Fruit fly (Drosophila melanogaster): Measurements from ENCODE around the gene CG42820.

The CG42820 gene

DNA sequence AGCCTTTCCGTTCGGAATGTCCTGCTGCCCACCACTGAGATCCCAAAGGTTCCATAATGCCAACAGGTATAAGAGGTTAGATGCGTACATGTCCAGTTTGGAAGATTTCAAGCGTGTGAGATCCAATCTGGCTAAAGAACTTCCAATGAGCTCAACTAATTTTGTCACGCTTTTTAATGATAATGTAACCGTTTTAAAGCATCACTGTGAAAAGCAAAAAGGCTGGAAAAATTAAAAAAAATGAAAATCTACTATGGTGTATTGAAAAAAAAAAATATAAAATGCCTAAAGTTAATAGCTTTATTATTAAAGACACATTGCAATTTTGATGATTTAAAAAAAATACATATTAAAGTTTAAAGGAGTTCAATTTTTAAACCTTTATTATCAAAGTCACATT, 924 bp upstream of the CG42820 start, which contains the start of gene Acp29AB:
Gene Acp29AB (minus strand): TSS at position 101 of the 400 bp plus-strand sequence.
- TF ChIP-seq CTCF (optimal IDR thresholded peaks at IDR 0.05) (no peak), CG8478 (optimal IDR thresholded peaks at IDR 0.05) (no peak)

DNA sequence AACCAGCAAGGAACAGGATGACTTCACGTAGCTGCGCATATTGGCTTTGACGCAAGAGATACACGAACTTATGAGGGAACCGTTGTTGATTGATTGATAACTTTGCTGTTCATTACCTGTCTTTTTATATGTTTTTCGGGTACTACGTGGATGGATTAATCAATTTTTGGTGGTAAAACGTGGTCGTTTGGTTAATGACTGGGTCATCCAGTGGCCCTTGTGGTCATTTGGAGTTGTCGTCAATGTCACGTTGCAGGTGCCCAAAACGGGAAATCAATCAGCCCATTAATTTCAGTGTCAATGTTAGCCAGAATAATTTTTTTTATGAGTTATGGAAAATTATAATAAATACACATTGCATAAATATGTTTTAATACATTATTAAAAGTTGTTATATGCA, 3.0 kb downstream of the CG42820 start, which contains the start of gene CG42819:
Gene CG42819 (minus strand): TSS at position 101 of the 400 bp plus-strand sequence.
- TF ChIP-seq CTCF (optimal IDR thresholded peaks at IDR 0.05) = no peak
- TF ChIP-seq CG8478 (optimal IDR thresholded peaks at IDR 0.05) = no peak

DNA sequence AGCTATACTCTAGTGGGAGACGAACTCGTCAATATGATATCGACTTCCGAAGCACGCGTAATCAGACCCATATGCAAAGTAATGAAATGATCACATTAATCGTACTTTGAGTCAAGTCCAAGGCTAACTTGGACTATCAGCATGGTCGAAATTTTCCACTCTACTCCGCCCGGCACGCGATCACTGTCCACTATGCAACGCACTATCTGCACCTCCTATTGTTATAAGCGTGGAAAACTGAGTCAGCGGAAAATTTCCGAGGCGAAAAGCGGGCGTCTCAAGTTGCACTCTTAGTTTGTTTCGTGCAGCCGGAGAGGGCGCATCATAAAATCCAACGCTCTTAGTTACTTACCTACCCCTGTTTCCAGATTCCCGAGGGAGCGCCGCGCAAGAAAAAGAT, 6.3 kb downstream of the CG42820 start:
- TF ChIP-seq CTCF (optimal IDR thresholded peaks at IDR 0.05) (no peak), CG8478 (optimal IDR thresholded peaks at IDR 0.05) (no peak)

DNA sequence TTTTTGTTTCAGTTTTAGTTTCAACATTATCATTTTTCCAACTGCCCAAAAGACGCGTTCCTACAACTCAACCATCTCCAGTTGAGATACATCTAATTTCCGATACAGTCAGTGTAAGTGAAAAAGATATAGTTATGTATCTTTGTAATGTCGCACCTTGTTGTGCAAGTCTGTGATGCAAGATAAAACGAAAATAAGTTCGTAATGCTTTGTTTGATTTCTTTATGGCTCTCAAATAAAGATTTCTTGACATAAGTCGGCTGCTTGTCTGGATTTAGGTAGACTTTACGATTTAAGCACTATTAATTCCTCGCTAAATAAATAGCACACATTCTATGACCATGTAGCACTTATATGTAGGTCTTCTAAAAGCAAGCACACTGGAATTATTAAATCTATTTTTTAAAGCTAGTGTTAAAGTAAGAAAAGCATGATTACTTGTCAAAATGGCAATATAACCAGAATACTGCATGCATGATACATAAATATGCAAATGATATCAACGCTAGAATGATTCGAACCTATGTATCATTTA, 7.1 kb downstream of the CG42820 start:
- TF ChIP-seq CTCF (optimal IDR thresholded peaks at IDR 0.05) (no peak), CG8478 (optimal IDR thresholded peaks at IDR 0.05) (no peak)

DNA sequence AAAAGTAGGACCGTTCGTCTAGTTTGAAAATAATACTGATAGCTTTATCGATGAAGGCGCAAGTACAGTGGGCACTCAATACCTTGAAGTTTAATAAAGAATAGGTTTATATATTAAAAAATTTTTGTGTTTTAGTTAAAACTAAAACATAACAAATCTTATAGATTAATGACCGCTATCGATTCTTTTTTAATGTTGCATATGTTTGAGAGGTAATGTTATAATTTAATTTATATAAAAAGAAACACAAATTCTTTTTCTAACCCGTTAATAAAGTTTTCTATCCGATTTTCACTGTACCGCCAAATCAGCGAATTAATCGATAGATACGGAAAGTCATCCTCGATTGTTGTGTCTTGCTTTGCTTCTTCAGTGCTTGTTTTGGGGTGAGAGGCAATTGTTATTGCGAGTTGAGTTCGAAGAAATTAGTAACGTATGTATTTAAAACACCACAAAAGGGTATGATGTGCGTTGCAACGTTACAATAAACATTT, 8.0 kb downstream of the CG42820 start, which contains the start of the genes Dad1 and CG13384:
Gene Dad1 (minus strand): TSS at position 30 of the 494 bp plus-strand sequence.
Gene CG13384 (plus strand): TSS at position 348 of the 494 bp plus-strand sequence.
- TF ChIP-seq CG8478 (optimal IDR thresholded peaks at IDR 0.05) (no peak), CTCF (optimal IDR thresholded peaks at IDR 0.05) (no peak)

DNA sequence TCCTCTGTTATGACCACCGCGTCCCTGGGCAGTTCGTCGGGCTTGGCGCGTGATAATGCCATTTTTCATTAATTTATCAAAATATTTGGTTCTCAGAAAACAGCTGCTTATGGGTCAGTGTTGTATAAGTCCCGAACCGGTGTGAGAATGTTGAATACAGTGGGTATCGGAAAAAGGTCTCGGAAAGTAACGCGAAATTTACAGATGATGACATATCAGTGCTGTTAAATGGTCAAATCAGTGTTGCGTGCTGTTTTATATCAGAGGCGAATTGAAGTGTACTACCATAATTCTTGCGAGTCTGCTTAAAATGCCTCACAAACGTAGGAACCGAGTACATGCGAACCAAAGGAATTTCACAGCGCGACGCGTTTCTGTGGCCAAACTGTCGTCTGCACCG, 9.6 kb downstream of the CG42820 start, which contains the start of the genes CG13392 and Rcd4:
Gene CG13392 (minus strand): TSS at position 162 of the 400 bp plus-strand sequence.
Gene Rcd4 (plus strand): TSS at position 216 of the 400 bp plus-strand sequence.
- TF ChIP-seq CG8478 (optimal IDR thresholded peaks at IDR 0.05) (no peak), CTCF (optimal IDR thresholded peaks at IDR 0.05) (no peak)

DNA sequence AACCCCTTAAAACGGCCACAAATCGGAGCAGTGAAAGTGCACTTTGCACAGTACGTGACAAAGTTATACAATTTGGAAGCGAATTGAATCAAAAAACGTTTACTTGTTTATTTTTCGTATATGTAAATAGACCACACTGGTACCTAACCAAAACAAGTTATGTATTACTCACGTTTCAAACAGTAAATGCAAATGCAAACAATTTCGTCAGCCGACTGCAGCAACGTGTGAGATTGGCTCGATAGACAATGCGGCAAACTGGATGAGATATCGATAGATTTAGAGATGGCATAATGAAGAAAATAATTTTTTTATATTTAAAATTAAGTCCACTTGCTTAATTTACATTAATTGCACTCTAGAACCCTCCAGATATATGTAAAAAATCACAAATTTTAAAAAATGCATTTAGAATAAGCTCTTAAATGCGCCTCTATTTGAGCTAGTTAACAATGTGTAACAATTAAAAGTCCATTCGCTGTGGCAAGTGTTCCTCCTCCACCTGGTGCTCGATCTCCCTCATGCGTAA, 10.6 kb downstream of the CG42820 start, which contains the start of gene AlaRS:
Gene AlaRS (minus strand): TSS at position 257 of the 529 bp plus-strand sequence.
- TF ChIP-seq CTCF (optimal IDR thresholded peaks at IDR 0.05) (no peak), CG8478 (optimal IDR thresholded peaks at IDR 0.05) (no peak)

DNA sequence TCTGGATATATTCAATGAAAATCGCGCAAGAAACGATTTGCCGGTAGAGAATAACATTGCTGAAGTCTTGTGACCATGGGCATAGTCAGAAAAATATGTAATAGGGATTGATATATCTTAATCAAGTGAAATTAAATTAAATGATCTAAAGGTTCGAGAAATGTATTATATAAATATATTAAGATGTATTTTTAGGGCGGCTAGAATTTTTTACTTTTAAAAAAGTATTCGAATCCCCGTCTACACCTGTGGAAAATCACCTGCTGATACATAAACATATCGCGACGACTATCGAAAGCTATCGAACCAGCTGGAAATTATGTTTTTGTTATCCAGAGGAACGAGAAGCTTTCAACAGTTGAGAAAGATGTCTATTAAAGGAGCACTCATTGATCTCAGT, 15.5 kb downstream of the CG42820 start, which contains the start of the genes CG13390 and CG17294:
Gene CG13390 (minus strand): TSS at position 81 of the 400 bp plus-strand sequence.
Gene CG17294 (plus strand): TSS at position 319 of the 400 bp plus-strand sequence.
- TF ChIP-seq CTCF (optimal IDR thresholded peaks at IDR 0.05) = no peak
- no peak for TF ChIP-seq CG8478 (optimal IDR thresholded peaks at IDR 0.05)

DNA sequence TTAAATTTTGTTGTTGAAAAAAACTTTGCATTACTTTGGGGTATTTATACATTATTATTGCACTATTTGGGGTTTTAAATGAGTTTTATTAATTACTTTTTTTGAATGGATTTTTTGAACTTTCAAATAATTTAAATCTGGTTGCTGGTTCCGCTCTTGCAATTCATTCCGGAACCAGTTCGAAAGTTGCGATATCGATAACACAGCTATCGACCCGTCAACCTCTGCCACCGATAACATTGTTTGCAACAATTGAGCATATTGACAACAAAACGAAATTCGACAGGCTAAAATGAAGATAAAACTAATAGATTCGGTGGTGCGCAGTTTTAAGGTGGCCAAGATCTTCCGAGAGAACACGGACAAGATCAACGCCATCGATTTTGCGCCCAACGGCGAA, 18.0 kb downstream of the CG42820 start, which contains the start of gene Wdr82:
Gene Wdr82 (plus strand): TSS at position 227 of the 400 bp plus-strand sequence.
- TF ChIP-seq CG8478 (optimal IDR thresholded peaks at IDR 0.05) = no peak
- no peak for TF ChIP-seq CTCF (optimal IDR thresholded peaks at IDR 0.05)

DNA sequence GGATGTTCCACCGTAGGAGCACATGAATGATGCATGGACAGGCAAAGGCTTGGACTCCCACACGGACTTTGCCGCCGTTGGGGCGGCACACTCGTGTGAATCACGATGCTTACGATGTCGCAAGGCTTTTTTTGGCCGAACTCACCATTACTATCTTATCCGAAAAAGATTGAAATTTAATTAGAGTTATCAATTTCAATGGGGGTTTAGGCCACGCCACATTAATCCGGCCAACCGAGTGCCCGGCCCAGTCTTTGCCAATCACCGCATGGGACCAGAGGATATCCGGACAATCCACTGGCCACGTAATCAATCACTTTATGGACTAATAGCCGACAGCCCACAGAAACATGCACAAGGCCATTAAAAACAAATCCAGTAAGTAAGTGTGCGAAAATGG, 19.9 kb downstream of the CG42820 start:
- TF ChIP-seq CTCF (optimal IDR thresholded peaks at IDR 0.05) = no peak
- no peak for TF ChIP-seq CG8478 (optimal IDR thresholded peaks at IDR 0.05)

DNA sequence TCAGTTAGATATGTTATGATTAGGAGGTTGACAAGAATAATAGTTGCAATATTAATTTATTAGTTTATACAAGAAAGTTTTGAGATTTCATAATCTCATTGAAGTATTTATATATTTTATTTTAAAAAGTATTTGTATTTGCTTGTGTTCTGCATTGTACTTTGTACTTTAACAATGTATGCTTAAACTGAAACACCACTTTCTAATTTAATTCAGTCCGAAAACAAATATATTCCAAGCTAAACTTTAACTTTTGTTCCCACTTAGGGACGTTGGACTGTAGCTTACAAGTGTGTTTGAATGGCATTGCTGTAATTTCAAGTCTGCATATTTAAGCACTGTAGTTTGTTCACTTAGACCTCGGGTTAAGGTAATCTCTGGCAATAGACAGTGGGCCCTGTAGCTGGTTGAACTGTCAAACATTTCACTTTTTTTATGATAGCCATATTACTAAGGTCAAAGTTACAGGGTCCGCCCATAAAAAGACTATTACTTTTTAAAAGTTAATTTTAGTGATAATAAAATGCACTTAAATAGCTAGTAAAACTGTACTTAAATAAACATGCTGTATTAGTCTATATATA, 20.8 kb downstream of the CG42820 start:
- TF ChIP-seq CTCF (optimal IDR thresholded peaks at IDR 0.05) = no peak
- no peak for TF ChIP-seq CG8478 (optimal IDR thresholded peaks at IDR 0.05)

DNA sequence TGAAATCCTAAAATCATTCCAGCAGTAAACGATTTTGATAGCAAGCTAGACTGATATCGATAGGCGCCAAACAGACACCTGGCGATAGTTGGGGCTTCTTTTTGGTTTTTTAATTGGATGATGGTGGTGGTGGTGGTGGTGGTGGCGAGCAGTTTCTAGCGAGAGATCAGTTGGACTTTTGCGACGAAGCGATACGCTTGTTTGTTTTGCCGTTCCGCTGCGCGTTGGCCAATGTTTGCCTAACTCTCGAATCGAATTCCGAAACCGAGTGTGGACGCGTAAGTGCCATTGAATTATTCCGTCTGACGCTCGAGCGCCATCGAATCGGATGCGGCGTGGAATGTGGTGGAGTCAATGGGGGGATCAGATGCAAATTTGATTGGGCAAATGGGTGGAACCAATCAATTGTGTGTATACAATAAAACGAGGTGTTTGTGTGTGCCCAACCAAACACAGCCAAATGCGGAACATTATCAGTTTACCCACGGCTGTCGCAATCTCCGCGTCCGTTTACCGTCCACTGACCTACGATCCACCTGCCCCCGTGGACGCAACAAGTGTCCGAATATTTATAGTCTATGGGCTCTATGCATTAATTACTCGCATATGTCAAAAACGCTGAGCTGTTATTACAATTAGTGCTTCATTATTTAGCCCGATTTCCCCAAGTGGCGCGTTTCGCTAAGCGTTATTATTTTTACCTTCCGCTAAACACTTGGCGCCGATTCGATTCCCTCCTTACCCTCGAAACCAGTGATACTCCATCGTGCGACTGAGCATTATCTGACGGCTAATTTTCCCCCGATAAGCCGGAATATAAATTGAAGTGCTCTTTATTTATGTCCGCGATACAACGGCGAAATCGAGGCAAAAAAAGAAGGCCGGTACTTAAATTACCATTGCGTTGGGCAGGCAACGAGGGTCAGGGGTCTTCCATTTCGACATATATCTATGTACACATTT, 21.6 kb downstream of the CG42820 start, which contains the start of gene CG17292:
Gene CG17292 (plus strand): TSS at position 91 of the 963 bp plus-strand sequence.
- TF ChIP-seq CTCF (optimal IDR thresholded peaks at IDR 0.05) = no peak
- no peak for TF ChIP-seq CG8478 (optimal IDR thresholded peaks at IDR 0.05)

DNA sequence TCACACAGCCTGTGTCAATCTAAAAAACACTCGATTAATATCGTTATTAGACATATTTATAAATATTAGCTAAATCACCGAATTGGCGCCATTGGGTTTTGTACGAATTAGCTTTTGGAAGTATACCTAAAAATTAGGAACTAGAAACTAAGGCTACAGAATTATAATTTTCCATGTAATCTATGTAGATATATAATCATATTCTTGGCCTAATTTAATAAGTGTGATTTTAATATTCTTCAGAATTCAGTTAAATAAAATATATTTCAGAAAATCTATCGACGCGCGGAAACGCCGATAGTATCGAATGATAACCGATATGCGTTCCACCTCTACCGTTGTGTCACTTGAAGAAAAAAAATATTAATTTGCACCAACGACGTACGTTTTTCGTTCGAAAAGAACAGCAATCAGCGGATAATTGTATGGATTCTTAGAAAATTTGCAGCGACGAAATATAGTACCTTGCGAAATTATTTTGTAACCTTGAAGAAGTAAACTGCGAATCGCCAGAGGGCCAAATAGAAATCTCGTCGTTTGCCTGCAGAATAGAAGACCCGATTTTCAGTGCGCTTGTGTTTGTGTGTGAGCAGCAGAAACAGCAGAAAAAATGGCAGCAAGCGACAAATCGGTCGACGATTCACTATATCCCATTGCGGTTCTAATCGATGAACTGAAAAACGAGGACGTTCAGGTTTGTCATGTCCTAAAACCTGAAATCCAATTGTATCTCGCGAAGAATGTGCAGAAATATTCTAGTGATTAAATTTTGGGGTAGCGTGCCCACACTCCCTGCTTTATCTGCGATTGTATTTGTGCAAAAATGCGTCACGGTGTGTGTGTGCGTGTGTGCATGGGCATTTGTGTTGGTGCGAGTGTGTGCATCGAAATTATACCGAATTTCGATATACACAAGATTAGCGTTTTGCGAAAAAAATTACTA, 26.2 kb downstream of the CG42820 start, which contains the start of gene Pp2A-29B:
Gene Pp2A-29B (plus strand): TSS at position 338 of the 943 bp plus-strand sequence.
- TF ChIP-seq CTCF (optimal IDR thresholded peaks at IDR 0.05) = no peak
- TF ChIP-seq CG8478 (optimal IDR thresholded peaks at IDR 0.05) = no peak
